Worm (Caenorhabditis elegans) whole organism, L2 larva: ENCODE data around the gene spe-39.
A peak's percentile ranks its signal among the peaks of the same experiment; 100 is the strongest.

Experiments
- alr-1 ChIP-seq: fragments of 150-350 bp; optimal IDR thresholded peaks from 2 replicates; lab custom pipeline; 2014; ENCODE audit warnings: missing biosample characterization, missing genetic modification characterization
- ama-1 ChIP-seq: fragments of 150-350 bp; optimal IDR thresholded peaks from 2 replicates; lab custom pipeline; 2018; ENCODE audit warnings: inconsistent platforms
- blmp-1 ChIP-seq: sonication (generic microtip); optimal IDR thresholded peaks from 2 replicates; lab custom pipeline; 2017; ENCODE audit warnings: missing genetic modification characterization, mild to moderate bottlenecking, missing compliant biosample characterization, antibody characterized with exemption, moderate library complexity; ENCODE audit not compliant: insufficient read depth
- ceh-82 ChIP-seq: fragments of 150-350 bp; optimal IDR thresholded peaks from 2 replicates; lab custom pipeline; 2014; ENCODE audit warnings: missing biosample characterization, missing genetic modification characterization
- dmd-4 ChIP-seq: sonication (generic microtip); optimal IDR thresholded peaks from 2 replicates; lab custom pipeline; 2017; ENCODE audit warnings: missing biosample characterization, missing genetic modification characterization
- nhr-25 ChIP-seq: fragments of 150-350 bp; sonication (generic microtip); optimal IDR thresholded peaks from 3 replicates; lab custom pipeline; 2014; ENCODE audit warnings: missing biosample characterization, missing genetic modification characterization
- peb-1 ChIP-seq: fragments of 150-350 bp; optimal IDR thresholded peaks from 2 replicates; lab custom pipeline; 2014; ENCODE audit warnings: missing biosample characterization, missing genetic modification characterization
- sem-4 ChIP-seq: fragments of 150-350 bp; optimal IDR thresholded peaks from 2 replicates; lab custom pipeline; 2014; ENCODE audit warnings: missing biosample characterization, missing genetic modification reagents, missing genetic modification characterization
- zag-1 ChIP-seq: fragments of 150-350 bp; optimal IDR thresholded peaks from 2 replicates; lab custom pipeline; 2014; ENCODE audit warnings: missing biosample characterization, missing genetic modification characterization
- ztf-11 ChIP-seq: sonication (generic microtip); optimal IDR thresholded peaks from 2 replicates; lab custom pipeline; 2017; ENCODE audit warnings: missing biosample characterization, missing genetic modification characterization

ce11 chrV:6784853-6785492 is at the start of gene spe-39, which contains the start of gene spn-4:
- TF ChIP-seq ztf-11 = peak; percentile 25
- TF ChIP-seq peb-1 = no peak
- no peak for TF ChIP-seq nhr-25 (tag; lab: Kevin White, UChicago)
- TF ChIP-seq ama-1 (lab: Kevin White, UChicago) = no peak
- peak; percentile 62 for TF ChIP-seq sem-4 (tag; lab: Kevin White, UChicago)
- TF ChIP-seq dmd-4 (tag; lab: Kevin White, UChicago) = no peak
- TF ChIP-seq blmp-1 = peak; percentile 24
- peak; percentile 2 for TF ChIP-seq zag-1 (tag; lab: Kevin White, UChicago)
- TF ChIP-seq alr-1 = no peak
- TF ChIP-seq ceh-82 (tag; lab: Kevin White, UChicago) = no peak
